Fruit fly (Drosophila melanogaster) whole organism, embryonic: ENCODE results near the gene Act87E.

ENCODE experiments used
- B-H2 ChIP-seq: fragments of 200-800 bp; sonication (Bioruptor generic); optimal IDR thresholded peaks from 2 replicates; lab custom pipeline; 2018; ENCODE audit warnings: missing biosample characterization, mild to moderate bottlenecking, missing genetic modification characterization
- CG10959 ChIP-seq: fragments of 200-800 bp; sonication (Bioruptor generic); IDR thresholded peaks from 2 replicates; pipeline ENCODE4 v1.3.6; 2022; ENCODE audit warnings: missing biosample characterization, missing genetic modification characterization
- CG12219 ChIP-seq: fragments of 200-800 bp; sonication (Bioruptor generic); optimal IDR thresholded peaks from 3 replicates; lab custom pipeline; 2018; ENCODE audit warnings: missing biosample characterization, mild to moderate bottlenecking, missing genetic modification characterization
- CG13287 ChIP-seq: fragments of 200-800 bp; sonication (Bioruptor generic); IDR thresholded peaks from 2 replicates; pipeline ENCODE4 v1.3.6; 2022; ENCODE audit warnings: missing biosample characterization, missing genetic modification characterization; ENCODE audit not compliant: partially characterized antibody
- CG13624 ChIP-seq: fragments of 200-800 bp; sonication (Bioruptor generic); optimal IDR thresholded peaks from 2 replicates; lab custom pipeline; 2016; ENCODE audit warnings: missing biosample characterization, missing genetic modification characterization
- CG13775 ChIP-seq: fragments of 200-800 bp; sonication (Bioruptor generic); optimal IDR thresholded peaks from 3 replicates; lab custom pipeline; 2017; ENCODE audit warnings: missing biosample characterization, mild to moderate bottlenecking, missing genetic modification characterization
- CG15696 ChIP-seq: fragments of 200-800 bp; sonication (Bioruptor generic); optimal IDR thresholded peaks from 2 replicates; lab custom pipeline; 2019; ENCODE audit warnings: missing biosample characterization, mild to moderate bottlenecking, missing genetic modification characterization, moderate library complexity
- CG16779 ChIP-seq: fragments of 200-800 bp; sonication (Bioruptor generic); IDR thresholded peaks from 2 replicates; pipeline ENCODE4 v1.3.6; 2022; ENCODE audit warnings: missing biosample characterization, missing genetic modification characterization
- CG17568 ChIP-seq: fragments of 200-800 bp; sonication (Bioruptor generic); optimal IDR thresholded peaks from 2 replicates; lab custom pipeline; 2018; ENCODE audit warnings: missing biosample characterization, mild to moderate bottlenecking, missing genetic modification characterization, moderate library complexity
- CG2129 ChIP-seq: fragments of 200-800 bp; sonication (Bioruptor generic); IDR thresholded peaks from 2 replicates; pipeline ENCODE4 v1.3.6; 2022; ENCODE audit warnings: missing biosample characterization, missing genetic modification characterization; ENCODE audit not compliant: partially characterized antibody
- CG2199 ChIP-seq: fragments of 200-800 bp; sonication (Bioruptor generic); IDR thresholded peaks from 3 replicates; pipeline ENCODE4 v1.3.6; 2022; ENCODE audit warnings: missing biosample characterization, missing genetic modification characterization
- CG3838 ChIP-seq: fragments of 200-800 bp; sonication (Bioruptor generic); optimal IDR thresholded peaks from 3 replicates; lab custom pipeline; 2016; ENCODE audit warnings: missing biosample characterization, missing genetic modification characterization
- CG42726 ChIP-seq: fragments of 200-800 bp; sonication (Bioruptor generic); IDR thresholded peaks from 2 replicates; pipeline ENCODE4 v1.3.6; 2022; ENCODE audit warnings: missing biosample characterization, missing genetic modification characterization; ENCODE audit not compliant: partially characterized antibody
- CG5245 ChIP-seq: fragments of 200-800 bp; sonication (Bioruptor generic); optimal IDR thresholded peaks from 3 replicates; lab custom pipeline; 2016; ENCODE audit warnings: missing biosample characterization, missing genetic modification characterization
- CG6175 ChIP-seq: fragments of 200-800 bp; sonication (Bioruptor generic); IDR thresholded peaks from 3 replicates; pipeline ENCODE4 v1.3.6; 2022; ENCODE audit warnings: missing biosample characterization, missing genetic modification characterization
- CG7556 ChIP-seq: fragments of 200-800 bp; sonication (Bioruptor generic); optimal IDR thresholded peaks from 2 replicates; lab custom pipeline; 2017; ENCODE audit warnings: missing biosample characterization, mild to moderate bottlenecking, missing genetic modification characterization
- CG7745 ChIP-seq: fragments of 200-800 bp; sonication (Bioruptor generic); optimal IDR thresholded peaks from 2 replicates; lab custom pipeline; 2018; ENCODE audit warnings: missing biosample characterization, mild to moderate bottlenecking, missing genetic modification characterization, moderate library complexity
- CG7839 ChIP-seq: fragments of 200-800 bp; sonication (Bioruptor generic); optimal IDR thresholded peaks from 3 replicates; lab custom pipeline; 2018; ENCODE audit warnings: missing biosample characterization, mild to moderate bottlenecking, missing genetic modification characterization, moderate library complexity
- CG8281 ChIP-seq: fragments of 200-800 bp; sonication (Bioruptor generic); optimal IDR thresholded peaks from 2 replicates; lab custom pipeline; 2018; ENCODE audit warnings: missing biosample characterization, mild to moderate bottlenecking, missing genetic modification characterization, moderate library complexity
- CG8924 ChIP-seq: fragments of 200-800 bp; optimal IDR thresholded peaks from 3 replicates; lab custom pipeline; 2019; ENCODE audit warnings: missing biosample characterization, mild to moderate bottlenecking, missing genetic modification characterization, moderate library complexity
- E2f1 ChIP-seq: fragments of 200-800 bp; sonication (Bioruptor generic); IDR thresholded peaks from 2 replicates; pipeline ENCODE4 v1.3.6; 2022; ENCODE audit warnings: missing biosample characterization, missing genetic modification characterization
- Fer3 ChIP-seq: fragments of 200-800 bp; sonication (Bioruptor generic); optimal IDR thresholded peaks from 2 replicates; lab custom pipeline; 2018; ENCODE audit warnings: missing biosample characterization, mild to moderate bottlenecking, missing genetic modification characterization, moderate library complexity
- GATAe ChIP-seq: fragments of 200-800 bp; sonication (Bioruptor generic); conservative IDR thresholded peaks from 2 replicates; pipeline ENCODE4 v1.3.6; 2022; ENCODE audit warnings: missing biosample characterization, missing genetic modification characterization
- Gug ChIP-seq: fragments of 200-800 bp; sonication (Bioruptor generic); IDR thresholded peaks from 4 replicates; pipeline ENCODE4 v1.3.6; 2022; ENCODE audit warnings: missing biosample characterization, missing genetic modification characterization
- HmgD ChIP-seq: fragments of 200-800 bp; sonication (Bioruptor generic); optimal IDR thresholded peaks from 3 replicates; lab custom pipeline; 2016; ENCODE audit warnings: missing biosample characterization, missing genetic modification characterization
- Lhr ChIP-seq: fragments of 200-800 bp; sonication (Bioruptor generic); optimal IDR thresholded peaks from 3 replicates; lab custom pipeline; 2017; ENCODE audit warnings: mild to moderate bottlenecking, missing biosample characterization, missing genetic modification reagents, missing genetic modification characterization
- Scr ChIP-seq: fragments of 200-800 bp; sonication (Bioruptor generic); IDR thresholded peaks from 2 replicates; pipeline ENCODE4 v1.3.6; 2022; ENCODE audit warnings: missing biosample characterization, missing genetic modification characterization; ENCODE audit not compliant: partially characterized antibody
- Sry-δ ChIP-seq: fragments of 200-800 bp; sonication (Bioruptor generic); optimal IDR thresholded peaks from 2 replicates; lab custom pipeline; 2016; ENCODE audit warnings: missing biosample characterization, missing genetic modification characterization
- TFAM ChIP-seq: fragments of 200-800 bp; sonication (Bioruptor generic); optimal IDR thresholded peaks from 2 replicates; lab custom pipeline; 2017; ENCODE audit warnings: missing biosample characterization, missing genetic modification characterization, inconsistent platforms
- ap ChIP-seq: fragments of 200-800 bp; sonication (Bioruptor generic); IDR thresholded peaks from 2 replicates; pipeline ENCODE4 v1.3.6; 2022; ENCODE audit warnings: missing biosample characterization, missing genetic modification characterization
- bbx ChIP-seq: fragments of 200-800 bp; sonication (Bioruptor generic); IDR thresholded peaks from 2 replicates; pipeline ENCODE4 v1.3.6; 2022; ENCODE audit warnings: missing biosample characterization, missing genetic modification characterization; ENCODE audit not compliant: partially characterized antibody
- bigmax ChIP-seq: fragments of 200-800 bp; sonication (Bioruptor generic); optimal IDR thresholded peaks from 2 replicates; lab custom pipeline; 2018; ENCODE audit warnings: missing biosample characterization, mild to moderate bottlenecking, missing genetic modification characterization
- btn ChIP-seq: fragments of 200-800 bp; sonication (Bioruptor generic); optimal IDR thresholded peaks from 2 replicates; lab custom pipeline; 2016; ENCODE audit warnings: missing biosample characterization, missing genetic modification characterization
- chinmo ChIP-seq: fragments of 200-800 bp; sonication (Bioruptor generic); IDR thresholded peaks from 4 replicates; pipeline ENCODE4 v1.3.6; 2022; ENCODE audit warnings: missing biosample characterization, missing genetic modification characterization; ENCODE audit not compliant: partially characterized antibody
- esg ChIP-seq: fragments of 200-800 bp; sonication (Bioruptor generic); conservative IDR thresholded peaks from 2 replicates; pipeline ENCODE4 v1.3.6; 2022; ENCODE audit warnings: missing biosample characterization, missing genetic modification characterization
- exex ChIP-seq: fragments of 200-800 bp; sonication (Bioruptor generic); optimal IDR thresholded peaks from 4 replicates; lab custom pipeline; 2018; ENCODE audit warnings: missing biosample characterization, mild to moderate bottlenecking, missing genetic modification characterization, moderate library complexity
- lmd ChIP-seq: fragments of 200-800 bp; sonication (Bioruptor generic); IDR thresholded peaks from 2 replicates; pipeline ENCODE4 v1.3.6; 2022; ENCODE audit warnings: missing biosample characterization, missing genetic modification characterization
- luna ChIP-seq: fragments of 200-800 bp; sonication (Bioruptor generic); optimal IDR thresholded peaks from 2 replicates; lab custom pipeline; 2016; ENCODE audit warnings: missing biosample characterization, missing genetic modification characterization
- nerfin-1 ChIP-seq: fragments of 200-800 bp; sonication (Bioruptor generic); optimal IDR thresholded peaks from 3 replicates; lab custom pipeline; 2019; ENCODE audit warnings: missing biosample characterization, mild to moderate bottlenecking, missing genetic modification characterization, moderate library complexity
- nmo ChIP-seq: fragments of 200-800 bp; sonication (Bioruptor generic); optimal IDR thresholded peaks from 2 replicates; lab custom pipeline; 2018; ENCODE audit warnings: missing biosample characterization, mild to moderate bottlenecking, missing genetic modification characterization, moderate library complexity
- onecut ChIP-seq: fragments of 200-800 bp; sonication (Bioruptor generic); IDR thresholded peaks from 2 replicates; pipeline ENCODE4 v1.3.6; 2022; ENCODE audit warnings: missing biosample characterization, missing genetic modification characterization
- pros ChIP-seq: fragments of 200-800 bp; sonication (Bioruptor generic); optimal IDR thresholded peaks from 3 replicates; lab custom pipeline; 2019; ENCODE audit warnings: missing biosample characterization, mild to moderate bottlenecking, missing genetic modification characterization, moderate library complexity
- sim ChIP-seq: fragments of 200-800 bp; sonication (Bioruptor generic); IDR thresholded peaks from 2 replicates; pipeline ENCODE4 v1.3.6; 2022; ENCODE audit warnings: missing biosample characterization, missing genetic modification characterization
- sna ChIP-seq: fragments of 200-800 bp; sonication (Bioruptor generic); IDR thresholded peaks from 2 replicates; pipeline ENCODE4 v1.3.6; 2022; ENCODE audit warnings: missing biosample characterization, missing genetic modification characterization; ENCODE audit not compliant: partially characterized antibody
- sob ChIP-seq: fragments of 200-800 bp; sonication (Bioruptor generic); IDR thresholded peaks from 2 replicates; pipeline ENCODE4 v1.3.6; 2022; ENCODE audit warnings: missing biosample characterization, missing genetic modification characterization
- tna ChIP-seq: fragments of 200-800 bp; sonication (Bioruptor generic); IDR thresholded peaks from 2 replicates; pipeline ENCODE4 v1.3.6; 2022; ENCODE audit warnings: missing biosample characterization, missing genetic modification characterization; ENCODE audit not compliant: partially characterized antibody
- toy ChIP-seq: fragments of 200-800 bp; sonication (Bioruptor generic); IDR thresholded peaks from 2 replicates; pipeline ENCODE4 v1.3.6; 2022; ENCODE audit warnings: missing biosample characterization, missing genetic modification characterization
- trh ChIP-seq: fragments of 200-800 bp; sonication (Bioruptor generic); optimal IDR thresholded peaks from 2 replicates; lab custom pipeline; 2016; ENCODE audit warnings: missing biosample characterization, missing genetic modification characterization
- ttk ChIP-seq: fragments of 200-800 bp; sonication (Bioruptor generic); IDR thresholded peaks from 2 replicates; pipeline ENCODE4 v2.1.2; 2022; ENCODE audit warnings: missing biosample characterization, missing genetic modification characterization
- wek ChIP-seq: fragments of 200-800 bp; sonication (Bioruptor generic); optimal IDR thresholded peaks from 3 replicates; lab custom pipeline; 2018; ENCODE audit warnings: missing biosample characterization, mild to moderate bottlenecking, missing genetic modification characterization, moderate library complexity
- zfh2 ChIP-seq: fragments of 200-800 bp; sonication (Bioruptor generic); optimal IDR thresholded peaks from 2 replicates; lab custom pipeline; 2016; ENCODE audit warnings: missing biosample characterization, missing genetic modification characterization

Act87E gene

dm6 chr3R:13448354-13448753 lies 22.6 kb downstream of the Act87E start (continued):
- peak; percentile 15 for TF ChIP-seq nerfin-1 (tag; lab: Kevin White, UChicago)
- TF ChIP-seq pros, result no peak
- TF ChIP-seq CG13775, result no peak
- no peak for TF ChIP-seq HmgD (GFP tag; lab: Kevin White, UChicago)
- TF ChIP-seq sna (GFP tag; lab: Robert Waterston, UW), result no peak
- TF ChIP-seq CG15696 (tag; lab: Kevin White, UChicago), result no peak
- TF ChIP-seq CG42726, result no peak
- TF ChIP-seq CG8281, result no peak
- TF ChIP-seq CG13287 (GFP tag; lab: Robert Waterston, UW), result no peak
- TF ChIP-seq CG7839 (tag; lab: Kevin White, UChicago), result peak; percentile 54
- TF ChIP-seq CG12219 (GFP tag; lab: Kevin White, UChicago), result peak; percentile 10
- no peak for TF ChIP-seq wek (GFP tag; lab: Kevin White, UChicago)
- no peak for TF ChIP-seq toy (GFP tag; lab: Robert Waterston, UW)
- no peak for TF ChIP-seq zfh2
- TF ChIP-seq Sry-δ (GFP tag; lab: Kevin White, UChicago), result no peak
- peak; percentile 38; the same call in 1 of the 2 replicates for TF ChIP-seq ttk (GFP tag; lab: Robert Waterston, UW)
- TF ChIP-seq TFAM (GFP tag; lab: Kevin White, UChicago), result no peak
- TF ChIP-seq CG3838 (GFP tag; lab: Kevin White, UChicago), result no peak
- TF ChIP-seq CG17568 (GFP tag; lab: Kevin White, UChicago), result no peak
- no peak for TF ChIP-seq B-H2 (GFP tag; lab: Kevin White, UChicago)
- no peak for TF ChIP-seq CG13624 (GFP tag; lab: Kevin White, UChicago)
- peak; percentile 41 for TF ChIP-seq CG8924 (tag; lab: Kevin White, UChicago)
- no peak for TF ChIP-seq bbx (GFP tag; lab: Robert Waterston, UW)
- TF ChIP-seq bigmax (GFP tag; lab: Kevin White, UChicago), result no peak
- TF ChIP-seq CG10959 (GFP tag; lab: Robert Waterston, UW), result no peak
- TF ChIP-seq btn (GFP tag; lab: Kevin White, UChicago), result no peak
- TF ChIP-seq CG7556 (GFP tag; lab: Kevin White, UChicago), result peak; percentile 36
- TF ChIP-seq Fer3 (tag; lab: Kevin White, UChicago), result no peak
- no peak for TF ChIP-seq CG2129 (GFP tag; lab: Robert Waterston, UW)
- peak; percentile 70 for TF ChIP-seq nmo (GFP tag; lab: Kevin White, UChicago)
- no peak for TF ChIP-seq CG16779 (GFP tag; lab: Robert Waterston, UW)
- TF ChIP-seq luna (GFP tag; lab: Kevin White, UChicago), result no peak
- TF ChIP-seq lmd (GFP tag; lab: Robert Waterston, UW), result no peak; the same call in 1 of the 2 replicates
- no peak for TF ChIP-seq Lhr (GFP tag; lab: Kevin White, UChicago)
- no peak for TF ChIP-seq trh (GFP tag; lab: Kevin White, UChicago)
- no peak for TF ChIP-seq ap (GFP tag; lab: Robert Waterston, UW)
- no peak for TF ChIP-seq Scr
- TF ChIP-seq CG7745 (tag; lab: Kevin White, UChicago), result no peak
- no peak for TF ChIP-seq esg (GFP tag; lab: Robert Waterston, UW)
- no peak for TF ChIP-seq sim (GFP tag; lab: Robert Waterston, UW)
- no peak; the same call in 3 of the 4 replicates for TF ChIP-seq Gug (GFP tag; lab: Robert Waterston, UW)
- no peak for TF ChIP-seq tna (GFP tag; lab: Robert Waterston, UW)
- no peak for TF ChIP-seq GATAe (GFP tag; lab: Robert Waterston, UW)
- TF ChIP-seq CG5245 (GFP tag; lab: Kevin White, UChicago), result no peak
- TF ChIP-seq CG6175, result no peak
- TF ChIP-seq chinmo (GFP tag; lab: Robert Waterston, UW), result no peak
- 0 out of 2 replicates have a peak, but pooled peaks have one; percentile 13 for TF ChIP-seq E2f1 (GFP tag; lab: Robert Waterston, UW)
- TF ChIP-seq sob, result no peak
- TF ChIP-seq exex (tag; lab: Kevin White, UChicago), result no peak
- no peak for TF ChIP-seq onecut (GFP tag; lab: Robert Waterston, UW)
- no peak for TF ChIP-seq CG2199 (GFP tag; lab: Robert Waterston, UW)
